Fruit fly (Drosophila melanogaster): Measurements from ENCODE around the gene C3G.

The C3G gene

DNA sequence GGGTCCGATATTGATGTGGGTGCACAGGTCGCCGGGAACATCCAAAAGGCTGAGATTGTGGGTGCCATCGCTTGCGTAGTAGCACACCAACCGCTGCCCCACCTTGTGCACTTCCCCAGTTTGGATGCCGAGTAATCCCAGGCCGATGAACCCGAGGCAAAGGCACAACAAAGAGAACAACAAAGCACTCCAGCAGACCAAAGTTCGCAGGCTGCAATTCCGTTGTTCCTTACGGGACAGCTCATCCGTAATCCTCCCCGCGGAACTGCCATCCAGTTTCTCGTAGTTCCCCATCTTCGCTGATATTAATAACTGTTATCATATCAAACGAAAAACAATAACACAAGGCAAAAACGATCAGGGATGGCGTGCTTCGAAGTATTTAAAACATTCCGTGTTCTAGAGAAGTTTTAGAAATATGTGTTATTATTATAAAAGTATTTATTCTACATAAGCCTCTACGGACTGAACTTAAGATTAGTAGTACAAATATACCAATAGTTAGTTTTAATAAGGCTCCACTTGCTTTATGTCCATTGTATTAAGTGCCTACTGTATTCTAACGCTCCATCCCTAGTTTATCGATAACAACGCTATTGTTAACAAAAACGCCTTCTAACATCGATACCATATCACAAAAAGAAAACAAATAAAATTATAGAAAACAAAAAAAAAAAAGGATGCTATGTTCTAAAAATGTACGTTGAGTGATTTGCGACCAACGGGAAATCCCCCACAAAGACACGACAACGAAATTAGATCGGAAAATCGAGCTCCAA lies 46.0 kb upstream of the C3G start, which contains the start of the genes Cht11 and CG4558 (continued):
- TF ChIP-seq exex (tag; optimal IDR thresholded peaks at IDR 0.05): peak; percentile 88
- no peak for TF ChIP-seq CkIIα-i1 (GFP tag; IDR thresholded peaks at IDR 0.05)
- peak; percentile 88 for TF ChIP-seq Dbx (GFP tag; IDR thresholded peaks at IDR 0.05)
- peak; percentile 84 for TF ChIP-seq YL-1 (GFP tag; optimal IDR thresholded peaks at IDR 0.05)
- no peak for TF ChIP-seq NK7.1 (GFP tag; optimal IDR thresholded peaks at IDR 0.05)
- peak; percentile 82 for TF ChIP-seq Hsf (GFP tag; optimal IDR thresholded peaks at IDR 0.05)
- TF ChIP-seq Doc3 (GFP tag; IDR thresholded peaks at IDR 0.05; ENCODE audit: partially characterized antibody): peak; percentile 39; the same call in 1 of the 3 replicates
- TF ChIP-seq Scr (GFP tag; IDR thresholded peaks at IDR 0.05; ENCODE audit: partially characterized antibody): peak; percentile 57
- TF ChIP-seq C15 (GFP tag; IDR thresholded peaks at IDR 0.05): peak; percentile 76; the same call in 1 of the 3 replicates
- TF ChIP-seq pum (GFP tag; optimal IDR thresholded peaks at IDR 0.05): peak; percentile 79
- TF ChIP-seq zfh2 (GFP tag; optimal IDR thresholded peaks at IDR 0.05): peak; percentile 72
- peak; percentile 60 for TF ChIP-seq CG12744 (GFP tag; optimal IDR thresholded peaks at IDR 0.05)
- peak; percentile 39 for TF ChIP-seq CG3065 (GFP tag; optimal IDR thresholded peaks at IDR 0.05)
- TF ChIP-seq psq (GFP tag; optimal IDR thresholded peaks at IDR 0.05): peak; percentile 65
- TF ChIP-seq nmo (GFP tag; optimal IDR thresholded peaks at IDR 0.05): peak; percentile 86
- TF ChIP-seq CG10979 (tag; optimal IDR thresholded peaks at IDR 0.05): peak; percentile 77
- TF ChIP-seq CG7786 (GFP tag; optimal IDR thresholded peaks at IDR 0.05): peak; percentile 58
- TF ChIP-seq Meics (GFP tag; optimal IDR thresholded peaks at IDR 0.05): peak; percentile 75
- TF ChIP-seq CG12769 (tag; optimal IDR thresholded peaks at IDR 0.05): no peak
- TF ChIP-seq sc (optimal IDR thresholded peaks at IDR 0.05): no peak
- peak; percentile 50 for TF ChIP-seq sc (GFP tag; optimal IDR thresholded peaks at IDR 0.05)
- peak; percentile 99 for TF ChIP-seq grau (tag; optimal IDR thresholded peaks at IDR 0.05)
- TF ChIP-seq CG10209 (GFP tag; optimal IDR thresholded peaks at IDR 0.05): peak; percentile 76
- TF ChIP-seq unc-4 (GFP tag; IDR thresholded peaks at IDR 0.05; ENCODE audit: partially characterized antibody): peak; percentile 57; the same call in 1 of the 2 replicates
- TF ChIP-seq H15 (GFP tag; IDR thresholded peaks at IDR 0.05): peak; percentile 76; the same call in 2 of the 3 replicates
- peak; percentile 20 for TF ChIP-seq Dp (GFP tag; optimal IDR thresholded peaks at IDR 0.05)
- peak; percentile 39 for TF ChIP-seq CG9609 (GFP tag; optimal IDR thresholded peaks at IDR 0.05)
- peak; percentile 68 for TF ChIP-seq CG10543 (GFP tag; optimal IDR thresholded peaks at IDR 0.05)
- TF ChIP-seq CG32772 (GFP tag; IDR thresholded peaks at IDR 0.05): peak; percentile 80
- TF ChIP-seq Usf (GFP tag; optimal IDR thresholded peaks at IDR 0.05): peak; percentile 60
- TF ChIP-seq Dref (GFP tag; IDR thresholded peaks at IDR 0.05): peak; percentile 74
- TF ChIP-seq CG7745 (tag; optimal IDR thresholded peaks at IDR 0.05): no peak
- TF ChIP-seq CG12219 (GFP tag; optimal IDR thresholded peaks at IDR 0.05): peak; percentile 50
- 0 out of 4 replicates have a peak, but pooled peaks have one; percentile 17 for TF ChIP-seq chinmo (GFP tag; IDR thresholded peaks at IDR 0.05; ENCODE audit: partially characterized antibody)
- peak; percentile 59 for TF ChIP-seq Sry-δ (GFP tag; optimal IDR thresholded peaks at IDR 0.05)
- no peak for TF ChIP-seq tll (GFP tag; optimal IDR thresholded peaks at IDR 0.05)
- TF ChIP-seq Mes4 (GFP tag; optimal IDR thresholded peaks at IDR 0.05): peak; percentile 34
- peak; percentile 14; the same call in 1 of the 2 replicates for TF ChIP-seq Gsc (GFP tag; IDR thresholded peaks at IDR 0.05)
- no peak for TF ChIP-seq p53 (GFP tag; optimal IDR thresholded peaks at IDR 0.05)
- TF ChIP-seq gcm2 (GFP tag; optimal IDR thresholded peaks at IDR 0.05): no peak
- TF ChIP-seq CG2129 (GFP tag; IDR thresholded peaks at IDR 0.05; ENCODE audit: partially characterized antibody): no peak
- no peak for TF ChIP-seq ash1 (GFP tag; optimal IDR thresholded peaks at IDR 0.05)
- TF ChIP-seq ci (GFP tag; IDR thresholded peaks at IDR 0.05): peak; percentile 83
- TF ChIP-seq Dfd (GFP tag; optimal IDR thresholded peaks at IDR 0.05): no peak
- TF ChIP-seq CG14710 (tag; optimal IDR thresholded peaks at IDR 0.05): peak; percentile 80
- TF ChIP-seq sr (GFP tag; IDR thresholded peaks at IDR 0.05): 0 out of 3 replicates have a peak, but pooled peaks have one; percentile 24
- peak in 1 of 2 experiments; percentile 66 for TF ChIP-seq insv (GFP tag; optimal IDR thresholded peaks at IDR 0.05)
- peak; percentile 79 for TF ChIP-seq stc (GFP tag; IDR thresholded peaks at IDR 0.05)

Measured in whole organism, embryonic.